Worm (Caenorhabditis elegans) whole organism, dauer: ENCODE measurements around the gene znf-706.

Experiments
- unc-62 ChIP-seq: sonication (generic microtip); optimal IDR thresholded peaks from 2 replicates; lab custom pipeline; 2017; ENCODE audit warnings: missing biosample characterization, missing genetic modification reagents, missing genetic modification characterization

Gene znf-706

ce11 chrIV:9051510-9052175 lies 44.4 kb downstream of the znf-706 start:
- no peak for TF ChIP-seq unc-62

- no peak for TF ChIP-seq unc-62
These were observed 45.0 kb downstream of the znf-706 start for ce11 chrIV:9051036-9051435.
